Worm (Caenorhabditis elegans): ENCODE results near the gene str-97.

Gene str-97

DNA sequence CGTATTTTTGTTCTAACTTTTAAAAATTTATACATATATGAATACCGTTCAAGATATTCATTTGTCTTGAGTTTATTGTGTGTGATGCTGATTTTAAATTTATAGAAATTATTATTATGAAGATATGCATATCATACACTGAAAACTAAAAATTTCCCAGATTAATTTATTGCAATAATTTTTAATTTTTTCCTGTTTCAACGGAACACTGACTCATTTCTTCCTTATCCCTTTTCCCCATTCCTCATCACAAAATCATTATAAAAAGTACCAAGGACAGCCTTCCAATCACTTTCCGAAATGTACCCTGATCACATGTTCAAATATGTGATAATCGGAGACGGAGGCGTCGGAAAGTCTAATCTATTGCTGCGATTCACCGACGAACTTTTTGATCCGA, 39.6 kb upstream of the str-97 start, which contains the start of gene rabr-4:
Gene rabr-4, plus strand, starts transcription at position 301 of the 400 bp plus-strand sequence.
- TF ChIP-seq ZK546.5 (tag; optimal IDR thresholded peaks at IDR 0.05) (no peak), unc-39 (tag; optimal IDR thresholded peaks at IDR 0.05) (no peak), elt-1 (tag; optimal IDR thresholded peaks at IDR 0.05) (no peak), snpc-4 (tag; optimal IDR thresholded peaks at IDR 0.05) (no peak), fkh-10 (GFP tag; optimal IDR thresholded peaks at IDR 0.05) (no peak), eor-1 (tag; optimal IDR thresholded peaks at IDR 0.05) (no peak), lin-15B (tag; optimal IDR thresholded peaks at IDR 0.05) (no peak), ceh-16 (tag; optimal IDR thresholded peaks at IDR 0.05) (no peak)

DNA sequence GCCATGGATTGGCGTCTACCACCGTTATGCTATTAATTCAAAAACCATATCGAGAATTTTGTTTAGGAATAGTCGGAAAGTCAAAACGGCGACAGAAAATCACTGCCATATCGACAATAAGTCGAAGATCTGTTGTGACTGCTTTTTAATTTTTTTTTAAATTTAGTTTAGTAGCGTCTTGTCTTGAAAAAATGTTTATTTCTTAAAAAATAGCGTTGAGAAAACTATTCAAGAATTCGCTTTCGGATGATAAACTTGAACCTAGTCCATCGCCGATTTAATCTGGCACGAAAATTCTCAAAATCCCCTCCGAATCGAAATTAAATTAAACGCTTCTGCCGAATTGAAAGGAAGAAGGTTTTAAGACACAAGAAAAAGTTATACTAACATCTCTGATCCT, 37.1 kb upstream of the str-97 start, which contains the start of gene srh-279:
Gene srh-279, plus strand, starts transcription at position 301 of the 400 bp plus-strand sequence.
- TF ChIP-seq elt-2 (tag; optimal IDR thresholded peaks at IDR 0.05) (no peak), nhr-67 (tag; optimal IDR thresholded peaks at IDR 0.05) (no peak), jun-1 (tag; optimal IDR thresholded peaks at IDR 0.05) (no peak), nhr-25 (tag; optimal IDR thresholded peaks at IDR 0.05) (no peak), tbx-2 (tag; optimal IDR thresholded peaks at IDR 0.05) (no peak), zag-1 (tag; optimal IDR thresholded peaks at IDR 0.05) (no peak), fkh-2 (tag; optimal IDR thresholded peaks at IDR 0.05) (no peak), ceh-28 (tag; optimal IDR thresholded peaks at IDR 0.05) (no peak), pqm-1 (tag; optimal IDR thresholded peaks at IDR 0.05) (no peak), nfya-1 (tag; optimal IDR thresholded peaks at IDR 0.05; ENCODE audit: insufficient read depth) (no peak)

- no peak for TF ChIP-seq ceh-9 (tag; optimal IDR thresholded peaks at IDR 0.05)
- TF ChIP-seq ceh-16 (tag; optimal IDR thresholded peaks at IDR 0.05): no peak
- TF ChIP-seq pqm-1 (tag; optimal IDR thresholded peaks at IDR 0.05): no peak
- TF ChIP-seq hmg-11 (tag; optimal IDR thresholded peaks at IDR 0.05): no peak
- no peak for TF ChIP-seq lsy-12 (tag; optimal IDR thresholded peaks at IDR 0.05)
- TF ChIP-seq mdl-1 (tag; optimal IDR thresholded peaks at IDR 0.05): no peak
- TF ChIP-seq unc-39 (tag; optimal IDR thresholded peaks at IDR 0.05): no peak
- TF ChIP-seq mml-1 (tag; optimal IDR thresholded peaks at IDR 0.05): no peak
These were observed 35.5 kb upstream of the str-97 start, which contains the start of gene srh-281 for ce11 chrV:16190485-16190884. srh-281 (plus strand) TSS chrV:16190785.

- TF ChIP-seq egl-27 (tag; optimal IDR thresholded peaks at IDR 0.05) (no peak), mml-1 (tag; optimal IDR thresholded peaks at IDR 0.05) (no peak), nhr-77 (tag; optimal IDR thresholded peaks at IDR 0.05) (no peak), sea-2 (GFP tag; optimal IDR thresholded peaks at IDR 0.05) (no peak), nhr-23 (tag; optimal IDR thresholded peaks at IDR 0.05) (no peak), jun-1 (tag; optimal IDR thresholded peaks at IDR 0.05) (no peak), snpc-4 (tag; optimal IDR thresholded peaks at IDR 0.05) (no peak), ZK546.5 (tag; optimal IDR thresholded peaks at IDR 0.05) (no peak), ceh-16 (tag; optimal IDR thresholded peaks at IDR 0.05) (no peak), egl-5 (tag; optimal IDR thresholded peaks at IDR 0.05) (no peak), tbx-2 (tag; optimal IDR thresholded peaks at IDR 0.05) (no peak), aly-2 (tag; optimal IDR thresholded peaks at IDR 0.05) (no peak), skn-1 (tag; optimal IDR thresholded peaks at IDR 0.05) (no peak), ceh-9 (tag; optimal IDR thresholded peaks at IDR 0.05) (no peak), elt-2 (tag; optimal IDR thresholded peaks at IDR 0.05) (no peak), zag-1 (tag; optimal IDR thresholded peaks at IDR 0.05) (no peak), hmg-11 (tag; optimal IDR thresholded peaks at IDR 0.05) (no peak), unc-39 (tag; optimal IDR thresholded peaks at IDR 0.05) (no peak), nhr-43 (tag; optimal IDR thresholded peaks at IDR 0.05; ENCODE audit: poor library complexity, severe bottlenecking) (no peak)
These were observed 28.3 kb upstream of the str-97 start, which contains the start of gene srz-14 for ce11 chrV:16183357-16183756. srz-14 (plus strand) TSS chrV:16183657.

DNA sequence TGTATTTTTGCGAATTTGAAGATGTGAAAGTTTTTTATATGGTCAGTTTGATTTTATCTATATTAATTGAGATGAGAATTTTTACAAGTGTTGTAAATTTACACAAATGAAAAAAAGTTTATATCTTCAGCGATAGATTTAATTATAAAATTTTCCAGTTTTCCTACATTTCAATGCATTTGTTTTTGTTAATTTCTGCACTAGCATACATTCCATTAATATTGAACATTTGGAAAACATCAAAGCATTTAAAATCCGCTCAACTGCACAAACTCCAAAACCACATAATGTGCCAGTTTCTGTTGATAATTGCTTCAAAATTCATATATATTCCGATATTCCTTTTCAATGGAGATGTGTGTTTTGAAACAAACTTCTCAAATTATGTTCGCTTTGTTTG, 27.9 kb upstream of the str-97 start, which contains the start of gene srh-277:
Gene srh-277, plus strand, starts transcription at position 301 of the 400 bp plus-strand sequence.
- TF ChIP-seq mdl-1 (tag; optimal IDR thresholded peaks at IDR 0.05): no peak
- TF ChIP-seq fkh-2 (tag; optimal IDR thresholded peaks at IDR 0.05): no peak
- no peak for TF ChIP-seq daf-12 (tag; optimal IDR thresholded peaks at IDR 0.05)
- no peak for TF ChIP-seq ztf-11 (tag; optimal IDR thresholded peaks at IDR 0.05)
- no peak for TF ChIP-seq aly-2 (tag; optimal IDR thresholded peaks at IDR 0.05)
- TF ChIP-seq R02D3.7 (tag; optimal IDR thresholded peaks at IDR 0.05): no peak
- TF ChIP-seq egl-5 (tag; optimal IDR thresholded peaks at IDR 0.05): no peak
- TF ChIP-seq ceh-28 (tag; optimal IDR thresholded peaks at IDR 0.05): no peak
- no peak for TF ChIP-seq lsy-12 (tag; optimal IDR thresholded peaks at IDR 0.05)
- TF ChIP-seq elt-1 (tag; optimal IDR thresholded peaks at IDR 0.05): no peak
- no peak for TF ChIP-seq mml-1 (tag; optimal IDR thresholded peaks at IDR 0.05)
- no peak for TF ChIP-seq nhr-11 (tag; optimal IDR thresholded peaks at IDR 0.05)
- no peak for TF ChIP-seq nhr-76 (tag; optimal IDR thresholded peaks at IDR 0.05)
- TF ChIP-seq nhr-77 (tag; optimal IDR thresholded peaks at IDR 0.05): no peak

All from whole organism, L3 larva.